Fruit fly (Drosophila melanogaster): ENCODE results near the gene CG44153.

The CG44153 gene

DNA sequence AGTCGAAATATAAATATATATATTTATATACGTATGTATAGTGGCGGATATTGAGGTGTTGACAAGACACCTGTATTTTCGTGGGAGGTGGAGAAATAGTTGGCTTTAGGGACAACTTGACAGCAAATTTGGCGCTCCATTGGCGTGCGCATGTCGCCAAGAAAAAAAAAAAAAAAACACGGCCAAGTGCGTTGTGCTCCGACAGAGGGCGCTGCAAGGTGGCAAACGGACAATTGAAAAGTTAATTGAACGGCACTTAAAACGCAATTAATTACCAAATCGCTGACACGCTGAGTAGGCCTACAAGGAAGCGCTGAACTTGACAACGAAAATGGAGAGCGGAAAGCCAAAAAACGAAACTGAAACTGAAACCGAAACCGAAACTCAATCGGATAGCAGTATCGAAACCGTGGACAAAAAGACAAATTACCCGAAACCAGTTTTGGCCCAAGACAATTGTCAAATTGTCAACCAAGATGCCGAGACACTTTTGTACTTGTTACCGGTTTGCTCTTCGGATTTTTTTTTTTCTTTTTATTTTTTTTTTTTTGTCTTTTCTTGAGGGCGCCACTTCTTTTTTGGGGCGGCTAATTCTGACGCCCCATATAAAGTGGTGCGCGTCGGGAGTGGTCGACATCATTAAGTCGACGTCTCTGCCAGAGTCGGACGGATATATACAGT lies 126.3 kb downstream of the CG44153 start, which contains the start of gene Cpr31A:
Gene Cpr31A (plus strand): TSS at position 631 of the 681 bp plus-strand sequence.
- TF ChIP-seq zfh1 (GFP tag; IDR thresholded peaks at IDR 0.05) (no peak), CG32772 (GFP tag; IDR thresholded peaks at IDR 0.05) (peak; percentile 33; the same call in 1 of the 2 replicates), CG1233 (GFP tag; optimal IDR thresholded peaks at IDR 0.05) (no peak), CG17802 (tag; optimal IDR thresholded peaks at IDR 0.05) (no peak), amos (GFP tag; IDR thresholded peaks at IDR 0.05; ENCODE audit: partially characterized antibody) (no peak), HmgD (GFP tag; optimal IDR thresholded peaks at IDR 0.05) (no peak), kni (GFP tag; optimal IDR thresholded peaks at IDR 0.05) (no peak), CG8290 (GFP tag; optimal IDR thresholded peaks at IDR 0.05) (no peak), CG8290 (tag; optimal IDR thresholded peaks at IDR 0.05) (no peak), Tbp (GFP tag; optimal IDR thresholded peaks at IDR 0.05) (no peak), CTCF (GFP tag; optimal IDR thresholded peaks at IDR 0.05) (peak; percentile 83), CG17361 (GFP tag; IDR thresholded peaks at IDR 0.05) (no peak), ttk (GFP tag; IDR thresholded peaks at IDR 0.05) (no peak), Hsf (GFP tag; optimal IDR thresholded peaks at IDR 0.05) (no peak), Awh (GFP tag; IDR thresholded peaks at IDR 0.05) (peak; percentile 8; the same call in 1 of the 2 replicates), ewg (GFP tag; optimal IDR thresholded peaks at IDR 0.05) (peak; percentile 70), Antp (GFP tag; optimal IDR thresholded peaks at IDR 0.05) (no peak), CG31365 (tag; optimal IDR thresholded peaks at IDR 0.05) (no peak), CG8281 (tag; optimal IDR thresholded peaks at IDR 0.05) (no peak), Blimp-1 (GFP tag; optimal IDR thresholded peaks at IDR 0.05) (peak; percentile 65)

DNA sequence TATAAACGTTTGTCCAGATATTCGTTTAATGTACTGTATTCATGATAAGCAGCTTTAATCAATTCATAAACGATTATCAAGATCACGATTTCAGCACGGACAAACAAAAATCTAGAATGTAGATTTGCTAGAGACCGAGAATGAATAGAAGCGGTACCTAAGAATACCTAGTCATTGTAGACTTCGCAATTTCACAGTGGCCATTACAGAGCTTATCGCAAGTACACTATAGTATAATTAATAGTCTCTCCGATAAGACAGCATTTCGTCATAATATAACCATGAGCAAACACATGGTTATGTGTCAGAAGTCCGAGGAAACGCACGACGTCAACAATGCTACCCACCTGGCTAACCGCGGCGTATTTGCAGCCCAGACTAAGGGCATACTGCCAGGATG lies 130.8 kb downstream of the CG44153 start, which contains the start of gene CG33301:
Gene CG33301 (plus strand): TSS at position 301 of the 400 bp plus-strand sequence.
- TF ChIP-seq sens-2 (GFP tag; IDR thresholded peaks at IDR 0.05) (no peak), exex (tag; optimal IDR thresholded peaks at IDR 0.05) (peak; percentile 33)

DNA sequence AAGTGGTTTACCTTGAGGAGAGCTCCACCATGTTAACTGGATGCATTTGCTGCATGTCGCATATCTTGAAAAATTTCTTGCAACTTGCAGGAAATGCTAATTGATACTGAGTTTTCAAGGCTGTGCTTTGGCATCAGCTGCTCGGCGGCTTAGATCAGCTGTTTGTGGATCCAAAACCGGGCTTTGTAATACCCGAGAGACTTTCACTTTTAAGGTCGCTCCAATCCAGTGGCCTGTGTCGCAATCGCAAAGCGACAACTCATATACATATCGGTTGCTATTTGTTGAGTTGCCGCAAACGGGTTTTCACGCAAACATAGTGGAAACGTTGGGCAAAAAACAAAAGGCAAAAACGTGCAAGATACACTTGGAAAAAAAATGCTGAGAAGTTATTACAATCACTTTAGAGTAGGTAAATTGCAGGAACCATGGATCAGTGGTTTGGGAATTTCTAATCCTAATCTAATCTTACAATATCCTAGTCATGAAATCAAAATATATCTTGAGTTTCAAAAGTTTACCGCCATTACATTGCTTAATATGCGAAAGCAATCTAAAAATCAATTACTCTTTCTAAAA lies 144.2 kb downstream of the CG44153 start:
- TF ChIP-seq Drgx (GFP tag; IDR thresholded peaks at IDR 0.05) (peak; percentile 39), CoRest (tag; optimal IDR thresholded peaks at IDR 0.05) (no peak), chinmo (GFP tag; IDR thresholded peaks at IDR 0.05; ENCODE audit: partially characterized antibody) (0 out of 4 replicates have a peak, but pooled peaks have one; percentile 60), Blimp-1 (GFP tag; optimal IDR thresholded peaks at IDR 0.05) (peak; percentile 51), Ets65A (GFP tag) (peak; percentile 14), Hr51 (GFP tag; optimal IDR thresholded peaks at IDR 0.05) (peak in 1 of 2 experiments; percentile 33), Sox102F (GFP tag; optimal IDR thresholded peaks at IDR 0.05) (peak; percentile 12), gfzf (GFP tag; optimal IDR thresholded peaks at IDR 0.05) (no peak)

DNA sequence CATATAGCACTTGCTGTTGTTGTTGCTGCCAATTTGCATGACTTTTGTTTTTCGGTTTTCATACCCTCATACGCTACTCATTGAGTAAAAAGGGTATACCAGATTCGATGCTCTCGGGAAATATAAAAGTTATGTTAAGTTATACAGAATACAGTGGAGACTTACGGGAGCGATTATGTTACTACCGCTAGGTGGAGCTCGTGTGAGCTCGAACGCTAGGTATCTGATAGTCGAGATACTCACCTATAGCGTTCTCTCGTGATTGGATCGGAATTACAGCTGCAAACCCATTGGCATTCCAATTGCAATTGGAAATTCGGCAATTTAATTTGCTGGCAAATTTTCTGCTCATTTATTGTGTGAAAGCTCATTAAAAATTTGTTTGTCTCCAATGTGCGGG lies 146.6 kb downstream of the CG44153 start:
- TF ChIP-seq Nf-YC (tag; optimal IDR thresholded peaks at IDR 0.05) (no peak), CG7963 (GFP tag; IDR thresholded peaks at IDR 0.05; ENCODE audit: partially characterized antibody) (peak; percentile 89), Myb (GFP tag; optimal IDR thresholded peaks at IDR 0.05) (no peak), CG15011 (GFP tag; optimal IDR thresholded peaks at IDR 0.05) (no peak), zen2 (GFP tag; IDR thresholded peaks at IDR 0.05; ENCODE audit: partially characterized antibody) (peak; percentile 40; the same call in 1 of the 3 replicates), CG10147 (GFP tag; optimal IDR thresholded peaks at IDR 0.05) (no peak), chinmo (GFP tag; IDR thresholded peaks at IDR 0.05; ENCODE audit: partially characterized antibody) (0 out of 4 replicates have a peak, but pooled peaks have one; percentile 31), D19B (GFP tag; optimal IDR thresholded peaks at IDR 0.05) (peak; percentile 38), gce (GFP tag; IDR thresholded peaks at IDR 0.05) (no peak), hb (GFP tag; IDR thresholded peaks at IDR 0.05; ENCODE audit: partially characterized antibody) (peak; percentile 81), CG9609 (GFP tag; optimal IDR thresholded peaks at IDR 0.05) (no peak), HLH4C (GFP tag; IDR thresholded peaks at IDR 0.05; ENCODE audit: partially characterized antibody) (peak; percentile 95), bbx (GFP tag; IDR thresholded peaks at IDR 0.05; ENCODE audit: partially characterized antibody) (peak; percentile 75), vnd (GFP tag; IDR thresholded peaks at IDR 0.05; ENCODE audit: partially characterized antibody) (peak; percentile 80), nerfin-2 (GFP tag; IDR thresholded peaks at IDR 0.05; ENCODE audit: partially characterized antibody) (peak; percentile 95), ato (GFP tag; IDR thresholded peaks at IDR 0.05; ENCODE audit: partially characterized antibody) (peak; percentile 81)

Measured in whole organism, embryonic.